Worm (Caenorhabditis elegans) whole organism, L2 larva: Measurements from ENCODE around the gene cut-2.

ENCODE experiments used
- F13H6.1 ChIP-seq: sonication (generic microtip); optimal IDR thresholded peaks from 2 replicates; lab custom pipeline; 2016; ENCODE audit warnings: missing genetic modification characterization, missing compliant biosample characterization
- R02D3.7 ChIP-seq: fragments of 150-350 bp; optimal IDR thresholded peaks from 2 replicates; lab custom pipeline; 2014; ENCODE audit warnings: missing biosample characterization, missing genetic modification characterization
- Y55F3AM.14 ChIP-seq: fragments of 200-800 bp; sonication (Bioruptor generic); optimal IDR thresholded peaks from 2 replicates; lab custom pipeline; 2018; ENCODE audit warnings: mild to moderate bottlenecking, missing genetic modification characterization, missing compliant biosample characterization
- ZK546.5 ChIP-seq: sonication (generic microtip); optimal IDR thresholded peaks from 2 replicates; lab custom pipeline; 2017; ENCODE audit warnings: missing biosample characterization, missing genetic modification characterization
- alr-1 ChIP-seq: fragments of 150-350 bp; optimal IDR thresholded peaks from 2 replicates; lab custom pipeline; 2014; ENCODE audit warnings: missing biosample characterization, missing genetic modification characterization
- aly-2 ChIP-seq: fragments of 150-350 bp; optimal IDR thresholded peaks from 2 replicates; lab custom pipeline; 2014; ENCODE audit warnings: missing biosample characterization, missing genetic modification characterization
- ama-1 ChIP-seq: fragments of 150-350 bp; optimal IDR thresholded peaks from 2 replicates; lab custom pipeline; 2018; ENCODE audit warnings: inconsistent platforms
- blmp-1 ChIP-seq: sonication (generic microtip); optimal IDR thresholded peaks from 2 replicates; lab custom pipeline; 2017; ENCODE audit warnings: missing genetic modification characterization, mild to moderate bottlenecking, missing compliant biosample characterization, antibody characterized with exemption, moderate library complexity; ENCODE audit not compliant: insufficient read depth
- ceh-16 ChIP-seq: fragments of 150-350 bp; optimal IDR thresholded peaks from 2 replicates; lab custom pipeline; 2014; ENCODE audit warnings: missing biosample characterization, missing genetic modification characterization
- crh-2 ChIP-seq: sonication (generic microtip); optimal IDR thresholded peaks from 2 replicates; lab custom pipeline; 2017; ENCODE audit warnings: missing biosample characterization, missing genetic modification characterization
- dmd-4 ChIP-seq: sonication (generic microtip); optimal IDR thresholded peaks from 2 replicates; lab custom pipeline; 2017; ENCODE audit warnings: missing biosample characterization, missing genetic modification characterization
- egl-27 ChIP-seq: sonication (generic microtip); optimal IDR thresholded peaks from 3 replicates; lab custom pipeline; 2017; ENCODE audit warnings: missing biosample characterization, missing genetic modification reagents, missing genetic modification characterization
- elt-1 ChIP-seq: fragments of 150-350 bp; optimal IDR thresholded peaks from 2 replicates; lab custom pipeline; 2014; ENCODE audit warnings: missing biosample characterization, missing genetic modification characterization
- elt-3 ChIP-seq: sonication (generic microtip); optimal IDR thresholded peaks from 2 replicates; lab custom pipeline; 2017; ENCODE audit warnings: missing biosample characterization, missing genetic modification characterization
- fos-1 ChIP-seq: fragments of 150-350 bp; optimal IDR thresholded peaks from 2 replicates; lab custom pipeline; 2014; ENCODE audit warnings: missing biosample characterization, missing genetic modification characterization
- gmeb-1 ChIP-seq: fragments of 150-350 bp; optimal IDR thresholded peaks from 2 replicates; lab custom pipeline; 2014; ENCODE audit warnings: missing biosample characterization, missing genetic modification characterization
- lin-11 ChIP-seq: fragments of 150-350 bp; sonication (generic microtip); optimal IDR thresholded peaks from 2 replicates; lab custom pipeline; 2014; ENCODE audit warnings: missing biosample characterization, missing genetic modification characterization, inconsistent platforms, mixed read lengths
- lin-13 ChIP-seq: fragments of 150-350 bp; optimal IDR thresholded peaks from 2 replicates; lab custom pipeline; 2014; ENCODE audit warnings: missing biosample characterization, missing genetic modification reagents, missing genetic modification characterization
- lin-39 ChIP-seq: fragments of 150-350 bp; optimal IDR thresholded peaks from 2 replicates; lab custom pipeline; 2014; ENCODE audit warnings: missing biosample characterization, missing genetic modification reagents, missing genetic modification characterization
- lsy-2 ChIP-seq, 2 experiments: fragments of 150-350 bp in 1 of 2; sonication (generic microtip) in 1 of 2; optimal IDR thresholded peaks; 2 replicates each; lab custom pipeline; 2014 to 2017; ENCODE audit warnings: missing biosample characterization in 2 of 2, missing genetic modification characterization in 2 of 2
- mab-5 ChIP-seq: fragments of 150-350 bp; optimal IDR thresholded peaks from 2 replicates; lab custom pipeline; 2014; ENCODE audit warnings: missing biosample characterization, missing genetic modification characterization
- mbf-1 ChIP-seq: sonication (generic microtip); optimal IDR thresholded peaks from 2 replicates; lab custom pipeline; 2017; ENCODE audit warnings: missing biosample characterization, missing genetic modification characterization
- mdl-1 ChIP-seq, 2 experiments: fragments of 150-350 bp in 1 of 2; sonication (generic microtip) in 1 of 2; optimal IDR thresholded peaks; 2 replicates each; lab custom pipeline; 2017; ENCODE audit warnings: missing biosample characterization in 2 of 2, missing genetic modification characterization in 2 of 2
- nhr-10 ChIP-seq: sonication (generic microtip); optimal IDR thresholded peaks from 2 replicates; lab custom pipeline; 2017; ENCODE audit warnings: missing biosample characterization, missing genetic modification characterization
- nhr-11 ChIP-seq: fragments of 150-350 bp; optimal IDR thresholded peaks from 2 replicates; lab custom pipeline; 2014; ENCODE audit warnings: missing biosample characterization, missing genetic modification characterization
- nhr-12 ChIP-seq: fragments of 150-350 bp; optimal IDR thresholded peaks from 2 replicates; lab custom pipeline; 2014; ENCODE audit warnings: missing biosample characterization, missing genetic modification characterization
- nhr-129 ChIP-seq: fragments of 150-350 bp; optimal IDR thresholded peaks from 2 replicates; lab custom pipeline; 2014; ENCODE audit warnings: missing biosample characterization, missing genetic modification characterization
- nhr-21 ChIP-seq: fragments of 150-350 bp; optimal IDR thresholded peaks from 2 replicates; lab custom pipeline; 2014; ENCODE audit warnings: missing biosample characterization, missing genetic modification characterization
- nhr-23 ChIP-seq: fragments of 150-350 bp; optimal IDR thresholded peaks from 2 replicates; lab custom pipeline; 2014; ENCODE audit warnings: missing biosample characterization, missing genetic modification reagents, missing genetic modification characterization
- nhr-237 ChIP-seq: fragments of 150-350 bp; optimal IDR thresholded peaks from 2 replicates; lab custom pipeline; 2014; ENCODE audit warnings: missing biosample characterization, missing genetic modification characterization
- nhr-25 ChIP-seq: fragments of 150-350 bp; sonication (generic microtip); optimal IDR thresholded peaks from 3 replicates; lab custom pipeline; 2014; ENCODE audit warnings: missing biosample characterization, missing genetic modification characterization
- nhr-6 ChIP-seq: fragments of 150-350 bp; optimal IDR thresholded peaks from 2 replicates; lab custom pipeline; 2014; ENCODE audit warnings: missing biosample characterization, missing genetic modification characterization
- peb-1 ChIP-seq: fragments of 150-350 bp; optimal IDR thresholded peaks from 2 replicates; lab custom pipeline; 2014; ENCODE audit warnings: missing biosample characterization, missing genetic modification characterization
- sem-4 ChIP-seq: fragments of 150-350 bp; optimal IDR thresholded peaks from 2 replicates; lab custom pipeline; 2014; ENCODE audit warnings: missing biosample characterization, missing genetic modification reagents, missing genetic modification characterization
- skn-1 ChIP-seq: sonication (generic microtip); optimal IDR thresholded peaks from 2 replicates; lab custom pipeline; 2017; ENCODE audit warnings: missing biosample characterization, missing genetic modification characterization
- sma-3 ChIP-seq: sonication (generic microtip); optimal IDR thresholded peaks from 2 replicates; lab custom pipeline; 2016; ENCODE audit warnings: missing genetic modification reagents, missing genetic modification characterization, missing compliant biosample characterization
- sma-9 ChIP-seq, 2 experiments: fragments of 150-350 bp in 1 of 2; sonication (generic microtip) in 1 of 2; optimal IDR thresholded peaks; 2 replicates each; lab custom pipeline; 2014 to 2016; ENCODE audit warnings: missing genetic modification characterization in 2 of 2, mild to moderate bottlenecking in 1 of 2, missing biosample characterization in 1 of 2, missing compliant biosample characterization in 1 of 2, missing genetic modification reagents in 1 of 2, moderate library complexity in 1 of 2
- snpc-4 ChIP-seq: fragments of 150-350 bp; optimal IDR thresholded peaks from 2 replicates; lab custom pipeline; 2014; ENCODE audit warnings: missing biosample characterization, missing genetic modification characterization
- unc-39 ChIP-seq: fragments of 150-350 bp; optimal IDR thresholded peaks from 2 replicates; lab custom pipeline; 2014; ENCODE audit warnings: missing biosample characterization, missing genetic modification characterization
- unc-55 ChIP-seq: fragments of 150-350 bp; sonication (generic microtip); optimal IDR thresholded peaks from 3 replicates; lab custom pipeline; 2014; ENCODE audit warnings: missing biosample characterization, missing genetic modification reagents, missing genetic modification characterization
- unc-62 ChIP-seq: fragments of 150-350 bp; optimal IDR thresholded peaks from 2 replicates; lab custom pipeline; 2014; ENCODE audit warnings: missing biosample characterization, missing genetic modification reagents, missing genetic modification characterization
- zag-1 ChIP-seq: fragments of 150-350 bp; optimal IDR thresholded peaks from 2 replicates; lab custom pipeline; 2014; ENCODE audit warnings: missing biosample characterization, missing genetic modification characterization
- ztf-11 ChIP-seq: sonication (generic microtip); optimal IDR thresholded peaks from 2 replicates; lab custom pipeline; 2017; ENCODE audit warnings: missing biosample characterization, missing genetic modification characterization
- ztf-4 ChIP-seq: fragments of 150-350 bp; optimal IDR thresholded peaks from 2 replicates; lab custom pipeline; 2014; ENCODE audit warnings: missing biosample characterization, missing genetic modification characterization

cut-2 gene

DNA sequence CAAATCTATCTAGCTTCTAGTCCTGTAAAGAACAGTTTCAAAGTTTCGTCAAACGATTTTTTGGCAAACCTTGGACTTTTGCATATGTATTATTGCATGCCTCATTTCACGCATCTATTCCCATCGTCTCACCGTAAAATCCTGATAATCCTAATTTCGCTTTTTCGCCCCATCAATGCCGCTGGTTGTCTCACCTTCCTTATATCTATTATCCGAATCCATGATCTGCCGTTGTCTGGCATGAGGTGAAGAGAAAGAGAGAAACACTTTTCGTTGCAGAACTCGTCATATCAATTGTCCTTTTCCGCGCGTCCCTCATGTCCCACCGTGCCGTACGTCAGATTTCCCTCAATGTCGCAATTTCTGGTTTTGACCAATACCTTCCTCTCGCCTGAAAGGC, at the start of gene cut-2:
Gene cut-2 (plus strand): TSS at position 365 of the 400 bp plus-strand sequence.
- TF ChIP-seq lin-39 (no peak), peb-1 (peak; percentile 24), ama-1 (no peak)

DNA sequence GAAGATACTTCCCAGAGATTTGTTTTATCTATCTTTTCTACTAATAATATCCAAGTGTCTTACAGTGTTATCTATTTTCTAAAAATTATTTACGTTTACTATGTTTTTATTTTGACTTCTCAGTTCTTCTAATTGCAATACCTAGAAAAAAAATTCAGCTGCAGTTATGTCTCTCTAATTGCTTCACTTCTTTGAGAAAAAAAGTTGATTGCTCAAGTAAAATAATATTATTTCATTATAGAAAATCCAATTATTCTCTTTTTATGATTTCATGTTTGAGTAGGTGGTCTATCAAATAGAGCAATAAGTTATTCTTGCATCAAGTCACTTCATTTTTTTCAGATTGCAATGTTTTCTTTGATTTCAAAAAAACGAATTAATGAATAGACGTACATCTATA, 48.3 kb upstream of the cut-2 start:
- TF ChIP-seq Y55F3AM.14 (no peak), fos-1 (tag; lab: Kevin White, UChicago) (no peak), lin-13 (GFP tag; lab: Kevin White, UChicago) (no peak), nhr-11 (no peak), ama-1 (no peak), sem-4 (tag; lab: Kevin White, UChicago) (no peak), nhr-12 (tag; lab: Kevin White, UChicago) (no peak), mdl-1 (tag; optimal IDR thresholded peaks at IDR 0.05; lab: Kevin White, UChicago) (no peak), lin-11 (tag; lab: Kevin White, UChicago) (no peak), sma-3 (GFP tag; lab: Kevin White, UChicago) (no peak), nhr-21 (tag; lab: Kevin White, UChicago) (no peak), nhr-25 (tag; lab: Kevin White, UChicago) (no peak), skn-1 (no peak), unc-55 (GFP tag; lab: Kevin White, UChicago) (no peak)

DNA sequence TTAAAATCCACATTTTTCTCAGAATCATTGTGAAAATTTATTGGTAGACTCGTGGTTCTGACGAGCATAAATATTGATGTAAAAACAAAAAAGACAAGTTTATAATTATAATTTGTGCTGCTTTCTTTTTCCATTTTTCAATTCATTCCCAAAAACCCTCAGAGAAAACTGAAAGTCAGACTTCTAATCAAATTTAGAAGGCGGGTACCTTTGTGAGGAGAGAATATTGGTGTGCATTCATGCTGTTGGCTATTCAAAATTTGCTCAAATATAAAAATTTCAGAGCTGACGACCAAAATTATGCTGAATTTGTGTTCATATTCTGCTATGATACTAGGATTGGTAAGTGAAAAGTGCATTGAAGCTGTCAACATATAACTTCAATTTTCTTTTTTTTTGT, 47.7 kb upstream of the cut-2 start, which contains the start of gene srx-125:
Gene srx-125 (plus strand): TSS at position 301 of the 400 bp plus-strand sequence.
- TF ChIP-seq aly-2 (tag; lab: Kevin White, UChicago), result no peak
- no peak for TF ChIP-seq sem-4 (tag; lab: Kevin White, UChicago)
- TF ChIP-seq ztf-4 (tag; lab: Kevin White, UChicago), result no peak
- no peak for TF ChIP-seq nhr-23 (tag; lab: Kevin White, UChicago)
- no peak for TF ChIP-seq dmd-4 (tag; lab: Kevin White, UChicago)
- TF ChIP-seq snpc-4 (tag; lab: Kevin White, UChicago), result no peak
- TF ChIP-seq elt-1 (tag; lab: Kevin White, UChicago), result no peak
- TF ChIP-seq elt-3, result no peak
- TF ChIP-seq lin-39, result no peak
- no peak for TF ChIP-seq blmp-1 (tag; lab: Kevin White, UChicago)
- no peak for TF ChIP-seq unc-62
- no peak for TF ChIP-seq mbf-1 (tag; lab: Kevin White, UChicago)
- no peak for TF ChIP-seq ceh-16 (tag; lab: Kevin White, UChicago)
- no peak for TF ChIP-seq nhr-6 (tag; lab: Kevin White, UChicago)
- TF ChIP-seq nhr-25 (tag; lab: Kevin White, UChicago), result no peak
- TF ChIP-seq lsy-2 (tag; optimal IDR thresholded peaks at IDR 0.05; lab: Kevin White, UChicago), result no peak
- no peak for TF ChIP-seq nhr-11
- TF ChIP-seq skn-1, result no peak

DNA sequence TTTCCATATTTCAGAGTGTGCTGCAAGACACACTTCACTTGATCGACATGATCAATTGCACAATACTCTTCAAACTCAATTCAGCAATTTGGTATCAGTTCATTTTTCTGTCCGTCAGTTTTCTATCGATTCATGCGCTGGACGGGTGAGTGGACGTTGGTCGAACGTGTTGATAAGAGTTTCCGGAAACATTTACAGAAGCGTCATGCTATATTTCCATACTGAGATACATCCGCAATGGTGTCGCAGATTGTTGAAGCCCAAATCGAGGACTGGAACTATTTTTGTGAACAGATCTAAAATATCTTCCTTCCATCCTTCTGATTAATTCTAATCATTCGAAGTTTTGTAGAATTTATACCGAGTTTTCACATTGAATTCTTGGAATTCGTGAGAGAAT, 45.1 kb upstream of the cut-2 start:
- TF ChIP-seq nhr-237 (tag; lab: Kevin White, UChicago) (no peak), Y55F3AM.14 (no peak), dmd-4 (tag; lab: Kevin White, UChicago) (no peak), unc-62 (no peak), elt-1 (tag; lab: Kevin White, UChicago) (no peak), ZK546.5 (no peak), peb-1 (no peak), ceh-16 (tag; lab: Kevin White, UChicago) (no peak), ztf-11 (tag; lab: Kevin White, UChicago) (no peak), ztf-4 (tag; lab: Kevin White, UChicago) (no peak), nhr-23 (tag; lab: Kevin White, UChicago) (no peak), blmp-1 (tag; lab: Kevin White, UChicago) (no peak), unc-39 (no peak), R02D3.7 (tag; lab: Kevin White, UChicago) (no peak), nhr-12 (tag; lab: Kevin White, UChicago) (no peak), F13H6.1 (tag; lab: Kevin White, UChicago) (peak; percentile 1), sma-9 (GFP tag; optimal IDR thresholded peaks at IDR 0.05; lab: Kevin White, UChicago) (peak; percentile 15), sma-9 (tag; optimal IDR thresholded peaks at IDR 0.05; lab: Kevin White, UChicago) (no peak), egl-27 (tag; lab: Kevin White, UChicago) (no peak), fos-1 (tag; lab: Kevin White, UChicago) (peak; percentile 63), crh-2 (peak; percentile 39), lin-39 (no peak), nhr-129 (tag; lab: Kevin White, UChicago) (no peak), nhr-21 (tag; lab: Kevin White, UChicago) (peak; percentile 31), lin-13 (GFP tag; lab: Kevin White, UChicago) (no peak), aly-2 (tag; lab: Kevin White, UChicago) (no peak), lin-11 (tag; lab: Kevin White, UChicago) (no peak), alr-1 (tag; lab: Kevin White, UChicago) (no peak), ama-1 (no peak), zag-1 (tag; lab: Kevin White, UChicago) (no peak), gmeb-1 (tag; lab: Kevin White, UChicago) (peak; percentile 32), mab-5 (tag; lab: Kevin White, UChicago) (no peak), nhr-11 (no peak), nhr-10 (tag; lab: Kevin White, UChicago) (no peak), elt-3 (no peak), sma-3 (GFP tag; lab: Kevin White, UChicago) (peak; percentile 45), mbf-1 (tag; lab: Kevin White, UChicago) (no peak), sem-4 (tag; lab: Kevin White, UChicago) (no peak), unc-55 (GFP tag; lab: Kevin White, UChicago) (no peak), lsy-2 (tag; optimal IDR thresholded peaks at IDR 0.05; lab: Kevin White, UChicago) (no peak)
